Worm (Caenorhabditis elegans) whole organism, young adult: ENCODE results near the gene K02F6.7.
"Not testable (repeated sequence)": the region's sequence is repeated elsewhere in the genome, so short reads cannot be mapped to it uniquely, and the experiment has no call there.

Experiments used
- K12H6.12 ChIP-seq: fragments of 200-800 bp; sonication (Bioruptor generic); optimal IDR thresholded peaks from 2 replicates; lab custom pipeline; 2018; ENCODE audit warnings: mild to moderate bottlenecking, missing genetic modification characterization, missing compliant biosample characterization
- ama-1 ChIP-seq, 3 experiments: fragments of 150-350 bp in 1 of 3; sonication (generic microtip) in 2 of 3; optimal IDR thresholded peaks; 2 replicates each; lab custom pipeline; 2014 to 2018; ENCODE audit warnings: missing biosample characterization in 2 of 3, missing genetic modification characterization in 2 of 3, missing genetic modification reagents in 2 of 3
- ceh-100 ChIP-seq: fragments of 200-800 bp; sonication (Bioruptor generic); IDR thresholded peaks from 2 replicates; pipeline ENCODE4 v1.3.6; 2022; ENCODE audit warnings: missing genetic modification reagents, missing genetic modification characterization, missing compliant biosample characterization
- lsy-27 ChIP-seq: sonication (generic microtip); optimal IDR thresholded peaks from 2 replicates; lab custom pipeline; 2017; ENCODE audit warnings: missing genetic modification characterization, mild to moderate bottlenecking, missing compliant biosample characterization, antibody characterized with exemption, missing genotype, borderline replicate concordance; ENCODE audit not compliant: insufficient read depth
- rcor-1 ChIP-seq: fragments of 200-800 bp; sonication (Bioruptor generic); IDR thresholded peaks from 2 replicates; pipeline ENCODE4 v1.3.6; 2022; ENCODE audit warnings: missing genetic modification reagents, missing genetic modification characterization, missing compliant biosample characterization

ce11 chrII:2553662-2554061 is 16.0 kb upstream of the K02F6.7 start, which contains the start of gene K02F6.1:
- not testable (repeated sequence) for TF ChIP-seq ceh-100 (GFP tag; lab: Robert Waterston, UW); ama-1 (optimal IDR thresholded peaks at IDR 0.05; lab: Kevin White, UChicago); ama-1 (GFP tag; optimal IDR thresholded peaks at IDR 0.05; lab: Kevin White, UChicago); lsy-27; K12H6.12 (tag; lab: Kevin White, UChicago); rcor-1 (GFP tag; lab: Robert Waterston, UW)
